Worm (Caenorhabditis elegans) whole organism, early embryonic: ENCODE results near the gene W08E12.2.

Source experiments
- ama-1 ChIP-seq: fragments of 150-350 bp; optimal IDR thresholded peaks from 2 replicates; lab custom pipeline; 2014
- ceh-13 ChIP-seq: fragments of 200-800 bp; sonication (Bioruptor generic); optimal IDR thresholded peaks from 2 replicates; lab custom pipeline; 2018; ENCODE audit warnings: mild to moderate bottlenecking, missing genetic modification characterization, missing compliant biosample characterization
- ceh-36 ChIP-seq: sonication (generic microtip); optimal IDR thresholded peaks from 2 replicates; lab custom pipeline; 2016; ENCODE audit warnings: missing genetic modification characterization, inconsistent platforms, missing compliant biosample characterization
- flt-1 ChIP-seq: fragments of 200-800 bp; sonication (Bioruptor generic); IDR thresholded peaks from 2 replicates; pipeline ENCODE4 v1.3.6; 2022; ENCODE audit warnings: missing genetic modification characterization, missing compliant biosample characterization
- hmbx-1 ChIP-seq: sonication (generic microtip); optimal IDR thresholded peaks from 2 replicates; lab custom pipeline; 2016; ENCODE audit warnings: mild to moderate bottlenecking, missing genetic modification characterization, missing compliant biosample characterization
- hmg-4 ChIP-seq: fragments of 200-800 bp; sonication (Bioruptor generic); optimal IDR thresholded peaks from 2 replicates; lab custom pipeline; 2018; ENCODE audit warnings: mild to moderate bottlenecking, missing genetic modification characterization, missing compliant biosample characterization
- sea-1 ChIP-seq: fragments of 200-800 bp; sonication (Bioruptor generic); conservative IDR thresholded peaks from 2 replicates; pipeline ENCODE4 v1.3.6; 2022; ENCODE audit warnings: missing genetic modification characterization, missing compliant biosample characterization
- tbx-37 ChIP-seq: fragments of 200-800 bp; sonication (Bioruptor generic); conservative IDR thresholded peaks from 2 replicates; pipeline ENCODE4 v1.3.6; 2022; ENCODE audit warnings: missing genetic modification reagents, missing genetic modification characterization, missing compliant biosample characterization
- tra-4 ChIP-seq: sonication (generic microtip); optimal IDR thresholded peaks from 2 replicates; lab custom pipeline; 2017; ENCODE audit warnings: missing genetic modification characterization, missing compliant biosample characterization

DNA sequence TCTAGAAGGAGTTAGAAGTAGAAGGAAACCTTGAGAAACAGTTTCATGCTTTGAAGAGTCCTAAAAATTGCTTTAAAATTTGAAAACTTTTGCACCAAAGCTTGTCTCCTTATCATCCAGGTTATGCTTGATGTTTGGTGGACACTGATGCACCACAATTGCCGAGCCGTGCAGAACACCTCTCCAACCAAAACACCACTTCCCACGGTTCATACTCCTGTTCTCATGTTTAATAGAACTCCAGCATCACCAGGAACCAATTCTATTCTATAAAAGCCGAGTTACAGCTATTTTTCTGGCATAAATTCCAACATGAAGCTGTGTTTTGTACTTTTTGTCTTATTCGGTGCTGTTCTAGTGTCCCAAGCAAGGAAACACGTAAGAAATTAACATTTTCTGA, 35.5 kb downstream of the W08E12.2 start, which contains the start of gene F42A6.2:
- no peak for TF ChIP-seq flt-1 (GFP tag; lab: Robert Waterston, UW)
- TF ChIP-seq hmbx-1 (tag; lab: Kevin White, UChicago) = no peak
- TF ChIP-seq tbx-37 (GFP tag; lab: Robert Waterston, UW) = no peak
- TF ChIP-seq tra-4 (tag; lab: Kevin White, UChicago) = no peak
- no peak for TF ChIP-seq ceh-36 (tag; lab: Kevin White, UChicago)
- no peak for TF ChIP-seq ama-1 (lab: Kevin White, UChicago)
- no peak for TF ChIP-seq ceh-13 (GFP tag; lab: Kevin White, UChicago)
- no peak for TF ChIP-seq sea-1 (GFP tag; lab: Robert Waterston, UW)
- no peak for TF ChIP-seq hmg-4 (GFP tag; lab: Kevin White, UChicago)
